Fruit fly (Drosophila melanogaster): Measurements from ENCODE around the gene Ids.

DNA sequence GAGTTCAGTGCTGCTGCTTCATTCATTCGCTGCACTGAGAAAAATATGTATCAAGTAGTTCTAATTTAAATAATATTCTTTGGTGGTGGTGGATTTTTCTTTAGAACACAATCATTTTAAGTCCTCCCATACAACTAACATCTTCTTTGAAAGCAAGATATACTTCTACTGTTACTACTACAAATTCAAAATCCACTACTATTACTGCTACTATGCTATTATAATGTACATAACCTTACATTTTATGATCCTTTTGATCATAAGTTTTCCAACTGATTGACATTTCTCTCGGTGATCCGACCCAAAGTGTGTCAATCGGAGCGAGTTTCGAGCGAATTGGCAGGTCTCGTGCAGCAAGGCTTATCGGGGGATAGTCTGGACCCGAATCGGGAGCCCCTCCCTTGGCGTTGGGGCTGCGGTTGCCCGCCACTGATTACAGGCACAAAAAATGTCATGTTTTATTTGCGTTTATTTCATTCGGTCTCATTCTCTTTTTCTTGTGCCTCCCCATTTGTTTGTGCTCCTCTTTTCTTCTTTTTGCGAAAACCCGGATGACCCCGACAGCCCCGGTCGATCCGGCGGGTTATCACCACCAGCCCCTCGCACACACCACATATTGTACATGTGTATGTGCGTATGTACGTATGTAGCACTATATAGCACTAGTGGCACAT is 21.3 kb downstream of the Ids start:
- peak; percentile 79 for TF ChIP-seq CG8319 (GFP tag; optimal IDR thresholded peaks at IDR 0.05)
- TF ChIP-seq Met (GFP tag; optimal IDR thresholded peaks at IDR 0.05), result peak; percentile 89
- TF ChIP-seq topi (GFP tag; optimal IDR thresholded peaks at IDR 0.05), result peak; percentile 89
- peak; percentile 91 for TF ChIP-seq CG34406 (GFP tag; optimal IDR thresholded peaks at IDR 0.05)
- TF ChIP-seq Ets21C (GFP tag; optimal IDR thresholded peaks at IDR 0.05), result peak; percentile 79
- peak; percentile 89 for TF ChIP-seq OdsH (GFP tag; optimal IDR thresholded peaks at IDR 0.05)
- TF ChIP-seq CG10669 (GFP tag; optimal IDR thresholded peaks at IDR 0.05), result peak; percentile 84
- peak; percentile 98 for TF ChIP-seq svp (GFP tag)
- peak; percentile 85 for TF ChIP-seq CG15336 (GFP tag; IDR thresholded peaks at IDR 0.05)
- peak; percentile 90 for TF ChIP-seq Hr4 (GFP tag; optimal IDR thresholded peaks at IDR 0.05)
- TF ChIP-seq Sox15 (GFP tag; optimal IDR thresholded peaks at IDR 0.05), result peak; percentile 84
- TF ChIP-seq CG31627 (GFP tag; optimal IDR thresholded peaks at IDR 0.05), result peak; percentile 91
- peak; percentile 75 for TF ChIP-seq fd59A (GFP tag; optimal IDR thresholded peaks at IDR 0.05)
- peak; percentile 84 for TF ChIP-seq Smox (GFP tag; optimal IDR thresholded peaks at IDR 0.05)
